Worm (Caenorhabditis elegans): ENCODE data around the gene B0244.6.

DNA sequence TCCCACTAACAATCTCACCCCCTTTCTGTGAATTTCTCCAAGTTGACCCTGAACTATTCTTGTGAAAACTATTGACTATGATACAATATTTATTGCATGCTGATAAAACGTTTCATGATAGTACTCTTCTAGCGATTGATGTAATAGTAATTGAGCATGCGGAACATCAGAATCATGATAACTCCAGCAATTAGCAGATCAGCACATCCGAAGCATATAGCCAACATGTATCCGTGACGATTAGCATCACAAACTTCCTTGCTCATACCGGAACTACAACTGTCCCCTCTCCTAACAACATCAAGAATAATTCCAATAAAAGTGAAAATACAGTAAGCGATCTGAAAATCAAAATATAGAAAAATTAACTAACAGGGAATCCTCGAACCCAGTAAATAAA is 7.8 kb upstream of the B0244.6 start:
- TF ChIP-seq ama-1 (optimal IDR thresholded peaks at IDR 0.05): no peak
- TF ChIP-seq hmbx-1 (tag; optimal IDR thresholded peaks at IDR 0.05): no peak
- no peak for TF ChIP-seq tra-4 (tag; optimal IDR thresholded peaks at IDR 0.05)

All from whole organism, early embryonic.